Fruit fly (Drosophila melanogaster) whole organism, embryonic: ENCODE results near the gene CG8420.
A peak's percentile ranks its signal among the peaks of the same experiment; 100 is the strongest.

Source experiments
- B-H2 ChIP-seq: fragments of 200-800 bp; sonication (Bioruptor generic); optimal IDR thresholded peaks from 2 replicates; lab custom pipeline; 2018; ENCODE audit warnings: missing biosample characterization, mild to moderate bottlenecking, missing genetic modification characterization
- CG1024 ChIP-seq: fragments of 200-800 bp; sonication (Bioruptor generic); IDR thresholded peaks from 2 replicates; pipeline ENCODE4 v1.3.6; 2022; ENCODE audit warnings: missing biosample characterization, missing genetic modification characterization
- CG10267 ChIP-seq: fragments of 200-800 bp; sonication (Bioruptor generic); optimal IDR thresholded peaks from 2 replicates; lab custom pipeline; 2018; ENCODE audit warnings: missing biosample characterization, mild to moderate bottlenecking, missing genetic modification characterization, moderate library complexity
- CG10431 ChIP-seq: fragments of 200-800 bp; sonication (Bioruptor generic); optimal IDR thresholded peaks from 3 replicates; lab custom pipeline; 2018; ENCODE audit warnings: missing biosample characterization, mild to moderate bottlenecking, missing genetic modification characterization
- CG10979 ChIP-seq: fragments of 200-800 bp; sonication (Bioruptor generic); optimal IDR thresholded peaks from 2 replicates; lab custom pipeline; 2018; ENCODE audit warnings: missing biosample characterization, mild to moderate bottlenecking, missing genetic modification characterization, moderate library complexity
- CG11093 ChIP-seq: fragments of 200-800 bp; sonication (Bioruptor generic); IDR thresholded peaks from 3 replicates; pipeline ENCODE4 v1.3.6; 2022; ENCODE audit warnings: missing biosample characterization, missing genetic modification characterization
- CG11560 ChIP-seq: fragments of 200-800 bp; sonication (Bioruptor generic); IDR thresholded peaks from 3 replicates; pipeline ENCODE4 v1.3.6; 2022; ENCODE audit warnings: missing biosample characterization, missing genetic modification characterization
- CG12071 ChIP-seq: fragments of 200-800 bp; sonication (Bioruptor generic); optimal IDR thresholded peaks from 3 replicates; lab custom pipeline; 2018; ENCODE audit warnings: missing biosample characterization, mild to moderate bottlenecking, missing genetic modification characterization
- CG12236 ChIP-seq: fragments of 200-800 bp; sonication (Bioruptor generic); optimal IDR thresholded peaks from 2 replicates; lab custom pipeline; 2016; ENCODE audit warnings: missing biosample characterization, missing genetic modification characterization
- CG13296 ChIP-seq: fragments of 200-800 bp; sonication (Bioruptor generic); optimal IDR thresholded peaks from 3 replicates; lab custom pipeline; 2018; ENCODE audit warnings: missing biosample characterization, mild to moderate bottlenecking, missing genetic modification characterization
- CG16863 ChIP-seq: fragments of 200-800 bp; sonication (Bioruptor generic); optimal IDR thresholded peaks from 3 replicates; lab custom pipeline; 2016; ENCODE audit warnings: missing biosample characterization, missing genetic modification characterization
- CG1832 ChIP-seq: fragments of 200-800 bp; sonication (Bioruptor generic); optimal IDR thresholded peaks from 2 replicates; lab custom pipeline; 2017; ENCODE audit warnings: missing biosample characterization, mild to moderate bottlenecking, missing genetic modification characterization, inconsistent platforms
- CG18764 ChIP-seq: fragments of 200-800 bp; sonication (Bioruptor generic); optimal IDR thresholded peaks from 3 replicates; lab custom pipeline; 2016; ENCODE audit warnings: missing biosample characterization, missing genetic modification characterization
- CG30431 ChIP-seq: fragments of 200-800 bp; sonication (Bioruptor generic); optimal IDR thresholded peaks from 2 replicates; lab custom pipeline; 2017; ENCODE audit warnings: missing biosample characterization, missing genetic modification characterization
- CG3065 ChIP-seq: fragments of 200-800 bp; sonication (Bioruptor generic); optimal IDR thresholded peaks from 2 replicates; lab custom pipeline; 2016; ENCODE audit warnings: missing biosample characterization, missing genetic modification characterization
- CG31365 ChIP-seq: fragments of 200-800 bp; sonication (Bioruptor generic); optimal IDR thresholded peaks from 2 replicates; lab custom pipeline; 2018; ENCODE audit warnings: missing biosample characterization, mild to moderate bottlenecking, missing genetic modification characterization
- CG4730 ChIP-seq: fragments of 200-800 bp; sonication (Bioruptor generic); IDR thresholded peaks from 2 replicates; pipeline ENCODE4 v1.3.6; 2022; ENCODE audit warnings: missing biosample characterization, missing genetic modification characterization
- CG5180 ChIP-seq: fragments of 200-800 bp; sonication (Bioruptor generic); optimal IDR thresholded peaks from 3 replicates; lab custom pipeline; 2017; ENCODE audit warnings: missing biosample characterization, missing genetic modification characterization, mild to moderate bottlenecking, moderate library complexity, missing genetic modification reagents
- CG6765 ChIP-seq: fragments of 200-800 bp; sonication (Bioruptor generic); optimal IDR thresholded peaks from 3 replicates; lab custom pipeline; 2017; ENCODE audit warnings: missing biosample characterization, mild to moderate bottlenecking, missing genetic modification characterization
- CG6791 ChIP-seq: fragments of 200-800 bp; sonication (Bioruptor generic); IDR thresholded peaks from 3 replicates; pipeline ENCODE4 v1.3.6; 2022; ENCODE audit warnings: missing biosample characterization, missing genetic modification characterization; ENCODE audit not compliant: partially characterized antibody
- CG7745 ChIP-seq: fragments of 200-800 bp; sonication (Bioruptor generic); optimal IDR thresholded peaks from 2 replicates; lab custom pipeline; 2018; ENCODE audit warnings: missing biosample characterization, mild to moderate bottlenecking, missing genetic modification characterization, moderate library complexity
- CG8290 ChIP-seq, 3 experiments: fragments of 200-800 bp; sonication (Bioruptor generic); optimal IDR thresholded peaks; 2 replicates each; lab custom pipeline; 2016 to 2019; ENCODE audit warnings: missing biosample characterization in 3 of 3, missing genetic modification characterization in 3 of 3, mild to moderate bottlenecking in 2 of 3, moderate library complexity in 1 of 3
- D19A ChIP-seq: fragments of 200-800 bp; optimal IDR thresholded peaks from 3 replicates; lab custom pipeline; 2019; ENCODE audit warnings: missing biosample characterization, mild to moderate bottlenecking, missing genetic modification characterization, moderate library complexity
- Lhr ChIP-seq: fragments of 200-800 bp; sonication (Bioruptor generic); optimal IDR thresholded peaks from 3 replicates; lab custom pipeline; 2017; ENCODE audit warnings: mild to moderate bottlenecking, missing biosample characterization, missing genetic modification reagents, missing genetic modification characterization
- Max ChIP-seq: fragments of 200-800 bp; sonication (Bioruptor generic); optimal IDR thresholded peaks from 2 replicates; lab custom pipeline; 2016; ENCODE audit warnings: missing biosample characterization, mild to moderate bottlenecking, missing genetic modification characterization
- Med ChIP-seq: fragments of 200-800 bp; sonication (Bioruptor generic); peaks from one replicate; lab custom pipeline; 2016; ENCODE audit warnings: missing biosample characterization, missing genetic modification characterization, mild to moderate bottlenecking, inconsistent platforms, moderate library complexity
- Myb ChIP-seq: fragments of 200-800 bp; sonication (Bioruptor generic); optimal IDR thresholded peaks from 2 replicates; lab custom pipeline; 2016; ENCODE audit warnings: missing biosample characterization, missing genetic modification characterization
- NC2α ChIP-seq: fragments of 200-800 bp; sonication (Bioruptor generic); optimal IDR thresholded peaks from 2 replicates; lab custom pipeline; 2016; ENCODE audit warnings: missing biosample characterization, missing genetic modification characterization
- Ptx1 ChIP-seq: fragments of 200-800 bp; sonication (Bioruptor generic); IDR thresholded peaks from 2 replicates; pipeline ENCODE4 v1.3.6; 2022; ENCODE audit warnings: missing biosample characterization, missing genetic modification characterization
- Scr ChIP-seq: fragments of 200-800 bp; sonication (Bioruptor generic); IDR thresholded peaks from 2 replicates; pipeline ENCODE4 v1.3.6; 2022; ENCODE audit warnings: missing biosample characterization, missing genetic modification characterization; ENCODE audit not compliant: partially characterized antibody
- ash1 ChIP-seq: fragments of 200-800 bp; sonication (Bioruptor generic); optimal IDR thresholded peaks from 2 replicates; lab custom pipeline; 2018; ENCODE audit warnings: missing biosample characterization, mild to moderate bottlenecking, missing genetic modification characterization
- bowl ChIP-seq: fragments of 200-800 bp; sonication (Bioruptor generic); IDR thresholded peaks from 2 replicates; pipeline ENCODE4 v1.3.6; 2022; ENCODE audit warnings: missing biosample characterization, missing genetic modification characterization
- br ChIP-seq: fragments of >200 bp; optimal IDR thresholded peaks from 2 replicates; lab custom pipeline; 2017
- btn ChIP-seq: fragments of 200-800 bp; sonication (Bioruptor generic); optimal IDR thresholded peaks from 2 replicates; lab custom pipeline; 2016; ENCODE audit warnings: missing biosample characterization, missing genetic modification characterization
- fru ChIP-seq: fragments of >200 bp; optimal IDR thresholded peaks from 2 replicates; lab custom pipeline; 2017
- jing ChIP-seq: fragments of 200-800 bp; sonication (Bioruptor generic); optimal IDR thresholded peaks from 2 replicates; lab custom pipeline; 2018; ENCODE audit warnings: missing biosample characterization, mild to moderate bottlenecking, missing genetic modification characterization
- kni ChIP-seq: fragments of 200-800 bp; sonication (Bioruptor generic); optimal IDR thresholded peaks from 3 replicates; lab custom pipeline; 2017; ENCODE audit warnings: mild to moderate bottlenecking, missing biosample characterization, missing genetic modification reagents, missing genetic modification characterization
- nom ChIP-seq: fragments of 200-800 bp; sonication (Bioruptor generic); optimal IDR thresholded peaks from 2 replicates; lab custom pipeline; 2017; ENCODE audit warnings: missing biosample characterization, missing genetic modification characterization, mild to moderate bottlenecking, moderate library complexity, missing genetic modification reagents
- oc ChIP-seq: fragments of 200-800 bp; sonication (Bioruptor generic); optimal IDR thresholded peaks from 2 replicates; lab custom pipeline; 2018; ENCODE audit warnings: missing biosample characterization, mild to moderate bottlenecking, missing genetic modification characterization, moderate library complexity
- pb ChIP-seq: fragments of 200-800 bp; sonication (Bioruptor generic); optimal IDR thresholded peaks from 3 replicates; lab custom pipeline; 2016; ENCODE audit warnings: missing biosample characterization, missing genetic modification characterization
- pho ChIP-seq: fragments of 200-800 bp; sonication (Bioruptor generic); optimal IDR thresholded peaks from 2 replicates; lab custom pipeline; 2016; ENCODE audit warnings: missing biosample characterization, missing genetic modification characterization
- psq ChIP-seq: fragments of 200-800 bp; sonication (Bioruptor generic); optimal IDR thresholded peaks from 2 replicates; lab custom pipeline; 2017; ENCODE audit warnings: missing biosample characterization, missing genetic modification characterization
- row ChIP-seq: fragments of 200-800 bp; sonication (Bioruptor generic); IDR thresholded peaks from 3 replicates; pipeline ENCODE4 v1.3.6; 2022; ENCODE audit warnings: missing biosample characterization, missing genetic modification characterization
- sd ChIP-seq: fragments of 200-800 bp; sonication (Bioruptor generic); optimal IDR thresholded peaks from 3 replicates; lab custom pipeline; 2018; ENCODE audit warnings: missing biosample characterization, mild to moderate bottlenecking, missing genetic modification characterization, moderate library complexity
- shn ChIP-seq: fragments of 200-800 bp; sonication (Bioruptor generic); optimal IDR thresholded peaks from 3 replicates; lab custom pipeline; 2016; ENCODE audit warnings: missing biosample characterization, missing genetic modification characterization
- slou ChIP-seq: fragments of 200-800 bp; sonication (Bioruptor generic); optimal IDR thresholded peaks from 3 replicates; lab custom pipeline; 2016; ENCODE audit warnings: missing biosample characterization, missing genetic modification characterization
- ssp ChIP-seq: fragments of 200-800 bp; sonication (Bioruptor generic); IDR thresholded peaks from 2 replicates; pipeline ENCODE4 v1.3.6; 2022; ENCODE audit warnings: missing biosample characterization, missing genetic modification characterization
- tio ChIP-seq: fragments of 200-800 bp; sonication (Bioruptor generic); optimal IDR thresholded peaks from 2 replicates; lab custom pipeline; 2017; ENCODE audit warnings: missing biosample characterization, missing genetic modification characterization, inconsistent platforms
- vfl ChIP-seq: fragments of 200-800 bp; sonication (Bioruptor generic); optimal IDR thresholded peaks from 2 replicates; lab custom pipeline; 2016; ENCODE audit warnings: missing biosample characterization, missing genetic modification characterization

Gene CG8420

dm6 chr3R:9229075-9229835, 17.2 kb upstream of the CG8420 start (continued):
- TF ChIP-seq CG6765 (GFP tag; lab: Kevin White, UChicago): no peak
- TF ChIP-seq tio (GFP tag; lab: Kevin White, UChicago): peak; percentile 76
- TF ChIP-seq nom (GFP tag; lab: Kevin White, UChicago): peak; percentile 98
- TF ChIP-seq CG12071 (GFP tag; lab: Kevin White, UChicago): peak; percentile 26
- no peak for TF ChIP-seq ash1
- TF ChIP-seq NC2α (GFP tag; lab: Kevin White, UChicago): peak; percentile 78
- TF ChIP-seq Scr: no peak
- peak; percentile 81 for TF ChIP-seq psq (GFP tag; lab: Kevin White, UChicago)
- peak; percentile 63 for TF ChIP-seq jing
- peak; percentile 83 for TF ChIP-seq kni (GFP tag; lab: Kevin White, UChicago)
- peak; percentile 75 for TF ChIP-seq shn
- no peak for TF ChIP-seq br
- TF ChIP-seq CG11093 (GFP tag; lab: Robert Waterston, UW): no peak
- TF ChIP-seq CG10979 (tag; lab: Kevin White, UChicago): peak; percentile 90
- peak; percentile 57 for TF ChIP-seq Lhr (GFP tag; lab: Kevin White, UChicago)
- peak; percentile 58 for TF ChIP-seq pb (GFP tag; lab: Kevin White, UChicago)
- TF ChIP-seq btn (GFP tag; lab: Kevin White, UChicago): peak; percentile 79
- peak; percentile 52 for TF ChIP-seq Myb
- no peak for TF ChIP-seq bowl
- TF ChIP-seq ssp: peak; percentile 42
- TF ChIP-seq CG10267 (tag; lab: Kevin White, UChicago): peak; percentile 84
- TF ChIP-seq CG7745 (tag; lab: Kevin White, UChicago): no peak
- TF ChIP-seq pho: peak; percentile 63
- peak; percentile 8 for TF ChIP-seq CG13296 (GFP tag; lab: Kevin White, UChicago)
- TF ChIP-seq CG11560 (tag; lab: Robert Waterston, UW): no peak
- TF ChIP-seq CG10431 (GFP tag; lab: Kevin White, UChicago): peak; percentile 12
- 0 out of 2 replicates have a peak, but pooled peaks have one; percentile 38 for TF ChIP-seq CG4730
- TF ChIP-seq CG6791: no peak
- peak; percentile 83 for TF ChIP-seq CG18764 (GFP tag; lab: Kevin White, UChicago)
- TF ChIP-seq fru (lab: Kevin White, UChicago): no peak
- peak; percentile 74 for TF ChIP-seq D19A (tag; lab: Kevin White, UChicago)
- no peak for TF ChIP-seq CG31365 (tag; lab: Kevin White, UChicago)
- TF ChIP-seq CG12236 (GFP tag; lab: Kevin White, UChicago): peak; percentile 80
- TF ChIP-seq vfl (GFP tag; lab: Kevin White, UChicago): peak; percentile 15
- TF ChIP-seq B-H2: no peak
- TF ChIP-seq slou (GFP tag; lab: Kevin White, UChicago): peak; percentile 38
- TF ChIP-seq CG3065 (GFP tag; lab: Kevin White, UChicago): no peak
- TF ChIP-seq oc (tag; lab: Kevin White, UChicago): peak; percentile 26
- TF ChIP-seq CG5180 (GFP tag; lab: Kevin White, UChicago): no peak
- peak; percentile 82 for TF ChIP-seq CG1832 (GFP tag; lab: Kevin White, UChicago)
- peak; percentile 74 for TF ChIP-seq Ptx1 (GFP tag; lab: Robert Waterston, UW)
- peak; percentile 61 for TF ChIP-seq CG8290 (GFP tag; optimal IDR thresholded peaks at IDR 0.05; lab: Kevin White, UChicago)
- TF ChIP-seq CG8290 (tag; optimal IDR thresholded peaks at IDR 0.05; lab: Kevin White, UChicago): peak in 1 of 2 experiments; percentile 22
- TF ChIP-seq Med (GFP tag; lab: Kevin White, UChicago): peak; percentile 89
- peak; percentile 83 for TF ChIP-seq row
- TF ChIP-seq CG30431: peak; percentile 71
- peak; percentile 42; the same call in 1 of the 2 replicates for TF ChIP-seq CG1024 (GFP tag; lab: Robert Waterston, UW)
- TF ChIP-seq CG16863 (GFP tag; lab: Kevin White, UChicago): peak; percentile 77
- no peak for TF ChIP-seq sd (tag; lab: Kevin White, UChicago)
- peak; percentile 67 for TF ChIP-seq Max (GFP tag; lab: Kevin White, UChicago)
